Fruit fly (Drosophila melanogaster): Measurements from ENCODE around the gene santa-maria.

Gene santa-maria

dm6 chr2L:7433957-7434736, 16.9 kb downstream of the santa-maria start (continued):
- TF ChIP-seq CG6854 (GFP tag; optimal IDR thresholded peaks at IDR 0.05) (peak; percentile 75), CG12071 (GFP tag; optimal IDR thresholded peaks at IDR 0.05) (peak; percentile 0), CG31441 (GFP tag; IDR thresholded peaks at IDR 0.05) (peak; percentile 52), CG16779 (GFP tag; IDR thresholded peaks at IDR 0.05) (0 out of 2 replicates have a peak, but pooled peaks have one; percentile 16), CG14014 (GFP tag; IDR thresholded peaks at IDR 0.05) (peak; percentile 90), bowl (GFP tag; IDR thresholded peaks at IDR 0.05) (peak; percentile 73), Hr3 (GFP tag; optimal IDR thresholded peaks at IDR 0.05) (peak; percentile 68), CG11085 (GFP tag; IDR thresholded peaks at IDR 0.05) (peak; percentile 63), CG11247 (GFP tag; IDR thresholded peaks at IDR 0.05) (peak; percentile 83), CG10431 (GFP tag; optimal IDR thresholded peaks at IDR 0.05) (no peak), grau (tag; optimal IDR thresholded peaks at IDR 0.05) (peak; percentile 86), disco-r (GFP tag; optimal IDR thresholded peaks at IDR 0.05) (no peak), scrt (GFP tag; optimal IDR thresholded peaks at IDR 0.05) (peak; percentile 59), odd (GFP tag; optimal IDR thresholded peaks at IDR 0.05) (peak; percentile 41), Oaz (GFP tag; IDR thresholded peaks at IDR 0.05) (peak; percentile 42; the same call in 1 of the 2 replicates), CG17612 (GFP tag; IDR thresholded peaks at IDR 0.05) (peak; percentile 71), CG7556 (GFP tag; optimal IDR thresholded peaks at IDR 0.05) (peak; percentile 82), al (GFP tag; IDR thresholded peaks at IDR 0.05) (peak; percentile 88), CG18476 (GFP tag; optimal IDR thresholded peaks at IDR 0.05) (peak; percentile 71), CG11093 (GFP tag; IDR thresholded peaks at IDR 0.05) (0 out of 3 replicates have a peak, but pooled peaks have one; percentile 46), NfI (GFP tag; optimal IDR thresholded peaks at IDR 0.05) (peak; percentile 70), Ssrp (tag; optimal IDR thresholded peaks at IDR 0.05) (peak; percentile 59), sna (GFP tag; IDR thresholded peaks at IDR 0.05; ENCODE audit: partially characterized antibody) (no peak), CG7786 (GFP tag; optimal IDR thresholded peaks at IDR 0.05) (peak; percentile 17), CG15696 (tag; optimal IDR thresholded peaks at IDR 0.05) (peak; percentile 2), zfh2 (GFP tag; optimal IDR thresholded peaks at IDR 0.05) (peak; percentile 40), CG8924 (tag; optimal IDR thresholded peaks at IDR 0.05) (peak; percentile 89), Hmr (GFP tag; optimal IDR thresholded peaks at IDR 0.05) (peak; percentile 93), CG16813 (GFP tag; IDR thresholded peaks at IDR 0.05; ENCODE audit: partially characterized antibody) (no peak), Blimp-1 (GFP tag; optimal IDR thresholded peaks at IDR 0.05) (peak; percentile 41), CG1024 (GFP tag; IDR thresholded peaks at IDR 0.05) (0 out of 2 replicates have a peak, but pooled peaks have one; percentile 45), CG8388 (GFP tag; optimal IDR thresholded peaks at IDR 0.05) (peak; percentile 63), D19B (GFP tag; optimal IDR thresholded peaks at IDR 0.05) (peak; percentile 94), CG4820 (GFP tag; optimal IDR thresholded peaks at IDR 0.05) (peak; percentile 14), CG30403 (GFP tag; optimal IDR thresholded peaks at IDR 0.05) (peak; percentile 42), dysf (GFP tag; IDR thresholded peaks at IDR 0.05) (peak; percentile 90), CG15514 (GFP tag; optimal IDR thresholded peaks at IDR 0.05) (peak; percentile 48), CG9932 (GFP tag; IDR thresholded peaks at IDR 0.05) (peak; percentile 88), emc (GFP tag; optimal IDR thresholded peaks at IDR 0.05) (peak; percentile 3), CG34376 (GFP tag; optimal IDR thresholded peaks at IDR 0.05) (peak; percentile 37), CG7928 (GFP tag; optimal IDR thresholded peaks at IDR 0.05) (peak; percentile 12), zen (tag; optimal IDR thresholded peaks at IDR 0.05) (no peak), CG7839 (tag; optimal IDR thresholded peaks at IDR 0.05) (peak; percentile 86), shn (GFP tag; optimal IDR thresholded peaks at IDR 0.05) (no peak), dpn (GFP tag; optimal IDR thresholded peaks at IDR 0.05) (peak; percentile 46 to 51), bab2 (GFP tag; optimal IDR thresholded peaks at IDR 0.05) (peak; percentile 53), twi (tag; optimal IDR thresholded peaks at IDR 0.05) (peak; percentile 6), CG17359 (tag; optimal IDR thresholded peaks at IDR 0.05) (peak; percentile 46), stwl (tag; optimal IDR thresholded peaks at IDR 0.05) (no peak)
